Fruit fly (Drosophila melanogaster): ENCODE results near the gene CG12883.

dm6 chr3R:27636010-27636584 is 43.0 kb upstream of the CG12883 start, which contains the start of the genes CG5611 and Mtl:
- TF ChIP-seq Nf-YB (GFP tag; optimal IDR thresholded peaks at IDR 0.05) (peak; percentile 92), CG18599 (GFP tag; optimal IDR thresholded peaks at IDR 0.05) (peak; percentile 99), nau (GFP tag; optimal IDR thresholded peaks at IDR 0.05) (peak; percentile 99), CG9437 (GFP tag; optimal IDR thresholded peaks at IDR 0.05) (peak; percentile 96), NC2α (GFP tag; optimal IDR thresholded peaks at IDR 0.05) (peak; percentile 93), grau (tag; optimal IDR thresholded peaks at IDR 0.05) (peak; percentile 99), CG11695 (GFP tag; IDR thresholded peaks at IDR 0.05) (peak; percentile 100), CG6683 (GFP tag; optimal IDR thresholded peaks at IDR 0.05) (peak; percentile 99), CG17328 (GFP tag; IDR thresholded peaks at IDR 0.05) (peak; percentile 100), B-H1 (GFP tag; IDR thresholded peaks at IDR 0.05) (peak; percentile 100), CG7556 (GFP tag; optimal IDR thresholded peaks at IDR 0.05) (peak; percentile 99), Awh (GFP tag; IDR thresholded peaks at IDR 0.05) (peak; percentile 100), CG9817 (tag; optimal IDR thresholded peaks at IDR 0.05) (peak; percentile 100)

Data from whole organism, embryonic.